Fruit fly (Drosophila melanogaster): ENCODE results near the gene Ipp.

Ipp gene

DNA sequence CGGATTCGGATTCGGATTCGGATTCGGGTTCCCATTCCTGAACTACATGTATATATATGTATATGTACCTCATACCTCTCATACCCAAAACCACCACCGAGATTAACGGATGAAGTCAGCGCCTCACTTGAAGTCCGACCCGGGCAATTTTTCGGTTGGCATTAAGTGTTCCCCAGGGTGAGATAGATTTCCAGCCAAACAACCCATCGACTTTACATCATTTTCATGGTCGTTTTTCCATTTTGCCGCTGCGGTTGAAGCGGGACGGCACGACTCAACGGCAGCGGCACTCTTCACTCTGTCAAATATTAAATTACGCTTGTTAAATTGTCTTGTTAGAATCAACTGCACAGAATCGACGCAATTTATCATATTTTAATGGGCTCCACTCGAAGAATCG lies 28.3 kb upstream of the Ipp start:
- TF ChIP-seq EcR (GFP tag; optimal IDR thresholded peaks at IDR 0.05) (no peak), psq (optimal IDR thresholded peaks at IDR 0.05) (no peak), usp (GFP tag; optimal IDR thresholded peaks at IDR 0.05) (no peak), pan (optimal IDR thresholded peaks at IDR 0.05) (no peak), CG8478 (optimal IDR thresholded peaks at IDR 0.05) (no peak), Dll (optimal IDR thresholded peaks at IDR 0.05) (no peak)

DNA sequence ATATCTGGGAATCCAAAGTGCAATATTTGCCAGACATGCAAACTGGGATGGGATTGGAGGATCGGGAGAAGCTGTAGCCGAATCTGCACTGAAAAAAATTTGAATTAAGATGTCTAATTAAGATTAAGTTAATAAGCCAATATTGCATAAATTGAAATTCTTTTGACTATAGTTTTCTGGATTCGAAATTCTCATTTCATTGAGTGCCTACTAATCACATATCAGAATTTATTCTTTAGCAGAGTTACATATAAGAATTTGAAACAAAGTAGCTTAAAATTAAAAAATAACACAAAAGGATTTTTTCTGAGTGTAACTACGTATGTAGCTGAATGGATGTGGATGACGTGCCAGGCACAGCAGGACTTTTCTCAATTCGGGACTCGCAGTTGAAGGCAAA lies 26.8 kb upstream of the Ipp start:
- TF ChIP-seq pan (optimal IDR thresholded peaks at IDR 0.05) (no peak), CG8478 (optimal IDR thresholded peaks at IDR 0.05) (no peak), Dll (optimal IDR thresholded peaks at IDR 0.05) (no peak), psq (optimal IDR thresholded peaks at IDR 0.05) (no peak)

DNA sequence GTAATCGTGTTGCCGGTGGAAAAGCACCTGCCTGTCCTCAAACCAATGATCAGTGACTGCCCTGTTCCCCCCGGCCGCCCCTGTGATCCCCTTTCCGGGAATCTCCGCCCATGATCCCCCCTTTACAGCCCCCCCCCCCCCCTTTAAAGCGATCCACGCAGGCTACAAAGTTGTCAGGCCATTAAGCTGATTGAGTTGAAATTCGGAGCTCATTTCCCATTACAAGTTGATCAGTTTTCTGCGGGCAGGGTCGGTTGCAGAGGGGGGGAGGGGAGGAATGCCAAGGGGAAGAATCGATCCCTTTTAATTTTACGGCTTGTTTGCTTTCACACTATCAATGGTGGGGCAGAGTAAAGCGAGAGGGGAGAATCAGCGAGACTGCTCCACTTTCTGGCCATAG lies 24.6 kb upstream of the Ipp start:
- no peak for TF ChIP-seq usp (GFP tag; optimal IDR thresholded peaks at IDR 0.05)
- no peak for TF ChIP-seq CG8478 (optimal IDR thresholded peaks at IDR 0.05)
- no peak for TF ChIP-seq Dll (optimal IDR thresholded peaks at IDR 0.05)
- TF ChIP-seq psq (optimal IDR thresholded peaks at IDR 0.05) = no peak
- TF ChIP-seq EcR (GFP tag; optimal IDR thresholded peaks at IDR 0.05) = no peak
- TF ChIP-seq pan (optimal IDR thresholded peaks at IDR 0.05) = no peak

DNA sequence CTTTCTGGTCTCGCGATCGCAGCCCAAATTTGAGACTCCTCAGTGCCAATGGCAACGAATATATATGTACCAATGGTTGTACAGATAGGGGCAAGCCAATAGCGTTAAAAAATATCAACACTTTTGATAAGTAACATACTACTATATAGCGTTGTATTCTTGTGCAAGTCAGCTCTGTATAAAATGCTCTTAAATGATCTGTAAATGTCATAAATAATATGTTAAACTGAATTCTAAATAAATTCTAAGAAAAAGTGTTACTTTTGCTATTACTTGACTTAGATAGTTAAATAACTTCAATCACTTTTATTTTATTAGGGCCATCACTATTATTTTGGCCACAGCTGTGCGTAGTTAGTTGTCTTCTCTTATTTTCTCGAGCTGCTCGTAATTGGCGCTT lies 24.0 kb upstream of the Ipp start:
- no peak for TF ChIP-seq psq (optimal IDR thresholded peaks at IDR 0.05)
- TF ChIP-seq Dll (optimal IDR thresholded peaks at IDR 0.05) = no peak
- TF ChIP-seq CG8478 (optimal IDR thresholded peaks at IDR 0.05) = no peak
- no peak for TF ChIP-seq usp (GFP tag; optimal IDR thresholded peaks at IDR 0.05)
- TF ChIP-seq EcR (GFP tag; optimal IDR thresholded peaks at IDR 0.05) = no peak

DNA sequence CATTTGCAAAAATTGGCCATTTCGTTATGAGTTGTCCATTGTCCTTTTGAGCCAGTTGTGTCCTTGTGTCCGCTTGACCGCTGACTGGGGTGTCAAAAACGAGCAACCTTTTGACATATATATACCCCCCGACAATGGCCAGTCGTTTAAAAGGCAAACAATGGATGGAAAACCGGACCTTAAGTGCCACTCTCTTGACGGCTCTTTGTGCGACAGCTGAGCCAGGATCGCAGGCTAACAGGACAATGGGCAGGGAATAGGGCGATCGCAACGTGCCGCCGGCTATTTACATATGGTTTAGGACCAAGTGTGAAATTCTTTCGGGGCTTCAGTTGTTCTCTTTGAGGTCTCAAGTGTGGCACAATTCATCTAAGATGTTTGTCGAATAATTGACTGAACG lies 22.3 kb upstream of the Ipp start:
- no peak for TF ChIP-seq CG8478 (optimal IDR thresholded peaks at IDR 0.05)
- no peak for TF ChIP-seq pan (optimal IDR thresholded peaks at IDR 0.05)
- TF ChIP-seq usp (GFP tag; optimal IDR thresholded peaks at IDR 0.05) = no peak
- TF ChIP-seq psq (optimal IDR thresholded peaks at IDR 0.05) = no peak
- TF ChIP-seq Dll (optimal IDR thresholded peaks at IDR 0.05) = no peak
- no peak for TF ChIP-seq EcR (GFP tag; optimal IDR thresholded peaks at IDR 0.05)

DNA sequence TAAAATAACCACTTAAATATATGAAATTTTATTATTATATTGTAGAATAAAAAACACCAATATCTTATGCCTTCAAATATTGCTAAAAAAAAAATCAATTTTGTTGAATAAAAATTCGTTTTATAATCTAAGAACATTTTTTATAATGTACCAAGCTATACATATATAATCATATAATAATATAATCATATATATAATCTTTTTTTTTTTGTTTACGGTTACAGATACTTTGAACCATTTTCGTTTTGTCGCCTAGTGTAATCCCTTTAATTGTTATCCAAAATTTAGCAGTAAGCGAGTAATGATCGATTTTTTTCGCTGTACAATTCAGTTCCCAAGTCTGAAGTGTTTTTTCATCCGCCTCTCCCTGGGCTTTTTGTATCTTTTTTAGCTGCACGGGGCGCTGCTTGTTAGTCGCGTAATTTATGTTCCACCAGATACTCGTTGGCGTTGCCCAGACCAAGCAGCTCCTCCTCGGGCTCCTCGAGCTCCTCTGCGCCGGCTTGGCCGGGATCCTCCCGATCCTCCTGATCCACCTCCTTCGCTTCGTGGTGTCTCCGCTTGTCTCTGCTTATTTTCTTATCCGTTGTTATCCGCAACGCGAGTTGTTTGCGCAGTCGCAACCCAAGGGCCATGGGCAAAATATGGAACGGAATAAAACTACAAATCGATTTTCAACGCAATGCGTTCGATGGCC lies 19.1 kb upstream of the Ipp start:
- no peak for TF ChIP-seq psq (optimal IDR thresholded peaks at IDR 0.05)
- TF ChIP-seq usp (GFP tag; optimal IDR thresholded peaks at IDR 0.05) = no peak
- TF ChIP-seq CG8478 (optimal IDR thresholded peaks at IDR 0.05) = no peak
- TF ChIP-seq Dll (optimal IDR thresholded peaks at IDR 0.05) = no peak
- TF ChIP-seq pan (optimal IDR thresholded peaks at IDR 0.05) = no peak
- no peak for TF ChIP-seq EcR (GFP tag; optimal IDR thresholded peaks at IDR 0.05)

DNA sequence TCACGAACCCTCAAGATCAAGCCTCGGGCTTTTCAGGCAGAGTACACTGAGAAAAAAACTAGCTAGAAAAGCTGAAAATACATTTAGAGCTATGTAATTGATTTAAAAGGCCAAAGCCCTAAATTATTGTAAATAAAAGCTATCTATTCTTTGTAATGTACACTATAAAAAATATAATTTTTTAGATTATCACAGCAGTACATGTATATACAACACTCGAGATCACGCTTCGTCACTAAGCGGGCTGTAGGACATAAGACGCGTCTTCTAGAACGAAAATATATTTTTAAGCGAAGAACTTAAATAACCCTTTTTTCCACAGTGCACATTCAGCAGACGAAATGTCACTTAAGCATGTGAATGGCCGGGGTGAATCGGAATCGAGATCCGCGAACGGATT lies 17.2 kb upstream of the Ipp start:
- TF ChIP-seq psq (optimal IDR thresholded peaks at IDR 0.05) (no peak), EcR (GFP tag; optimal IDR thresholded peaks at IDR 0.05) (no peak), CG8478 (optimal IDR thresholded peaks at IDR 0.05) (no peak), Dll (optimal IDR thresholded peaks at IDR 0.05) (no peak), usp (GFP tag; optimal IDR thresholded peaks at IDR 0.05) (no peak), pan (optimal IDR thresholded peaks at IDR 0.05) (no peak)

DNA sequence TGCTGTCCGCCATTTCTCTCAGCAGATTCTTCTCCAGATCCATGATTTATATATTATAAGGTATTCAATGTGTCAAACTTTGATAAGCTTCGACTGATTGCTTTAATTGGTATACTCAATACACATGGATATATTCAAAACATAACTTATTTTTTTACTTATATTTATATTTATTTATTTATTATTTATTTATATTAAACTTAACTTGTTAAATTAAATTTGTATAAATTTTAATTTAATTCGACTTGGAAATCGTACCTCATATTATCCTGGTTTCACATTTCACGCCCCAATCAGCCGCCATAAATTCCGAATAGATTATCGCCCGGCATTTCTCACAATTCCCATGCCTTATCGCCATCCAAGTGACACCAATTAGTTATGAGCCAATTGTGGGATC lies 15.2 kb upstream of the Ipp start, which contains the start of gene Art9:
TSS of gene Art9 (minus strand) at position 101 of the 400 bp plus-strand sequence.
- TF ChIP-seq pan (optimal IDR thresholded peaks at IDR 0.05) (no peak), CG8478 (optimal IDR thresholded peaks at IDR 0.05) (no peak)

DNA sequence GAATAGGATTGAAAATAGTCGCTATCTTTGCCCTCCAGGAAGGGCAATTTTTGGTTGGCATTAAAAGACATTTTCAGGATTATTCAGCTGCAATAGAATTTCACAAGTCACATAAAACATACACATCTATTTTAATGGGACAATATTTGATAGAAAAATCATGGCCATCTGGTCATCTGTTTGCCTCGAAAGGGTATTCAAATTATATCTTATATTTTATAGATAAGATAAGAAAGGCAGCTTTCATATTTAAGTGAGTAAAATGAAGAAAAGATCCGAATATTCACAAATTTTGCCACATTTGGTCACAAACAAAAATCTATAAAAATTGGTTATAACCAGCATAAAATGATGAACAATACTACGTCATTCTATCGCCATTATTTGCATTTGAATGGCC lies 12.9 kb upstream of the Ipp start, which contains the start of gene Art6:
TSS of gene Art6 (minus strand) at position 101 of the 400 bp plus-strand sequence.
- no peak for TF ChIP-seq Dll (optimal IDR thresholded peaks at IDR 0.05)
- no peak for TF ChIP-seq CG8478 (optimal IDR thresholded peaks at IDR 0.05)
- no peak for TF ChIP-seq psq (optimal IDR thresholded peaks at IDR 0.05)
- no peak for TF ChIP-seq usp (GFP tag; optimal IDR thresholded peaks at IDR 0.05)
- TF ChIP-seq pan (optimal IDR thresholded peaks at IDR 0.05) = no peak
- no peak for TF ChIP-seq EcR (GFP tag; optimal IDR thresholded peaks at IDR 0.05)

DNA sequence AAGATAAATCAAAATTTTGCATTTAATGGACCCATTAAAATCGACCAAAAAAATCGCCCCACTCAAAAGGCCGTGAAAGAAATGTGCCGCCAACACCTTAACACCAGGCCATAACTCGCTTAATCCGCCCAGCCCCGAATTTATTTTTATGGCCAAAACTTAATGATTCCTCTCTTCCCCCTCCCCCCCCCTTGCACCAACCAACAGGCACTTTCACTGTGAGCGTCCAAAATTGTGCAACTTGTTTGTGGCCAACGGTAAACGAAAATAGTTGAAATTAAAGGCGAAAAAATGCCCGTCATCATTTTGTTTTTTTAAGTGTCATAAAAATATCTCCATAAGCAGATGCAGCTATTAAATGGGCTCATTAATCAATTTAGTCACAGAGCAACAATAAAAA lies 12.5 kb upstream of the Ipp start:
- TF ChIP-seq usp (GFP tag; optimal IDR thresholded peaks at IDR 0.05) = no peak

DNA sequence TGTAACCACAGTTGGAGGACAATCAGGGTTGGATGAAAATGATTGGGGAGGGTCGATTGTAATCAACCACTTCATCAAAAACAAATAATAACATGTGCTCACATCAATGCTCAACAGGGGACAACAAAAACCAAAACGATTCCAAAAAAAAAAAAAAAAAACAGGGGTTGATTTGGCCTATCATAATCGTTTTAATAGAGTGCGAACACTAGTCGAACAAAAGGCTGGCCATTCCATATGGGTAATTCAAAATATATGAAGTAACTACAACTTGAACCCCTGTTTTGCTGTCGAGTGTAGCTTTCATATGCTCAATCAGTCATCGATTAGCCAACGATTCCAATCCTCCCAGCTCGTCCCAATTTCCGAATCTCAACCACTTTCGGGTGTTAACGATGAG lies 11.2 kb upstream of the Ipp start:
- TF ChIP-seq usp (GFP tag; optimal IDR thresholded peaks at IDR 0.05) (no peak), EcR (GFP tag; optimal IDR thresholded peaks at IDR 0.05) (no peak), psq (optimal IDR thresholded peaks at IDR 0.05) (no peak), CG8478 (optimal IDR thresholded peaks at IDR 0.05) (no peak)

DNA sequence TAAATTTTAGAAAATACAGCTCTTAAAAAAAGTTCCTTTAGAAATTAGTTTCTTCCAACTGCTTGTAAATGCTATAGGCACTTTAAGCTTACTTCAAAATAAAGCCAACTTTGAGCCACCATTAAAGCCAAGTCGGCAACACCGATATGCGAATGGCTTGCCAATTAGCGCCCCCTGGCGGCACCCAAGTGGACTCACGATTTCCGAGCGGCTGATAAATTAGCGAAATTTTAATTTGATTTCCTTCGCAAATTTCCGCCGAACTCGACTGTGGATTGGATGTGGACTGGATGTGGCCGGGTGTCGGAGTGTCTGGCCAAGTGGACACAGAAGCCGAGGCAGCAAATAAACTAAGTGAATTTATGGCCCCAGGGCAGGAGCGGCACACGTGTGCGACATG lies 10.4 kb upstream of the Ipp start, which contains the start of gene CG31517:
TSS of gene CG31517 (plus strand) at position 184 of the 400 bp plus-strand sequence.
- TF ChIP-seq Dll (optimal IDR thresholded peaks at IDR 0.05) (no peak), usp (GFP tag; optimal IDR thresholded peaks at IDR 0.05) (no peak), pan (optimal IDR thresholded peaks at IDR 0.05) (no peak)

DNA sequence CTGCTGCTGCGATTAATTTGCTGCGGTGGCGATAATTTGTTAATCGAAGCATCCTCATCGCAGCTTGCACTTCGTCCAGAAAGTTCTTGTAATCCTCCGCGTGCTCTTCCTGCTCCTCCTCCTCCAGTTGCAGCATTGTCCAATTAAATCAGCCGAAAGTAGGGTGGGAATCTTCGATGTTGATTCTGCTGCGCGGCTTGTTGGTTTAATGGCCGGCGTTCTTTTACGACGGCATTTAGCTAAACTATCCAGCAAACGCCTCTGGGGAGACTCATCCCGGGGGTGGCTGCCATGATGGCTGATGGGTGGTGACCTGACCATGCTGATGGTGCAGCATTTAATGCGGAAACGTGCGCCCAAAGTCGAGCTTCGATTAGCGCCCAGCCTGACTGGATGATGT lies 9.0 kb upstream of the Ipp start:
- TF ChIP-seq Dll (optimal IDR thresholded peaks at IDR 0.05) (no peak), pan (optimal IDR thresholded peaks at IDR 0.05) (no peak), CG8478 (optimal IDR thresholded peaks at IDR 0.05) (no peak), usp (GFP tag; optimal IDR thresholded peaks at IDR 0.05) (no peak), psq (optimal IDR thresholded peaks at IDR 0.05) (no peak), EcR (GFP tag; optimal IDR thresholded peaks at IDR 0.05) (no peak)
